Fruit fly (Drosophila melanogaster) whole organism, embryonic: Measurements from ENCODE around the gene Jon99Fii.

Source experiments
- Asciz ChIP-seq: fragments of 200-800 bp; sonication (Bioruptor generic); optimal IDR thresholded peaks from 2 replicates; lab custom pipeline; 2017; ENCODE audit warnings: missing biosample characterization, mild to moderate bottlenecking, missing genetic modification characterization, missing genetic modification reagents
- Awh ChIP-seq: fragments of 200-800 bp; sonication (Bioruptor generic); IDR thresholded peaks from 2 replicates; pipeline ENCODE4, ENCODE4 v1.3.6; 2022; ENCODE audit warnings: missing biosample characterization, missing genetic modification characterization
- Bgb ChIP-seq: fragments of 200-800 bp; sonication (Bioruptor generic); IDR thresholded peaks from 2 replicates; pipeline ENCODE4 v1.3.6; 2022; ENCODE audit warnings: missing biosample characterization, missing genetic modification characterization; ENCODE audit not compliant: partially characterized antibody
- CG10959 ChIP-seq: fragments of 200-800 bp; sonication (Bioruptor generic); IDR thresholded peaks from 2 replicates; pipeline ENCODE4 v1.3.6; 2022; ENCODE audit warnings: missing biosample characterization, missing genetic modification characterization
- CG11696 ChIP-seq: fragments of 200-800 bp; sonication (Bioruptor generic); IDR thresholded peaks from 2 replicates; pipeline ENCODE4 v1.3.6; 2022; ENCODE audit warnings: missing biosample characterization, missing genetic modification characterization
- CG11723 ChIP-seq: fragments of 200-800 bp; sonication (Bioruptor generic); optimal IDR thresholded peaks from 2 replicates; lab custom pipeline; 2017; ENCODE audit warnings: missing biosample characterization, mild to moderate bottlenecking, missing genetic modification characterization
- CG12391 ChIP-seq: fragments of 200-800 bp; sonication (Bioruptor generic); optimal IDR thresholded peaks from 3 replicates; lab custom pipeline; 2018; ENCODE audit warnings: missing biosample characterization, mild to moderate bottlenecking, missing genetic modification characterization, moderate library complexity
- CG14965 ChIP-seq: fragments of 200-800 bp; sonication (Bioruptor generic); optimal IDR thresholded peaks from 2 replicates; lab custom pipeline; 2016; ENCODE audit warnings: missing biosample characterization, missing genetic modification characterization, borderline replicate concordance
- CG15269 ChIP-seq: fragments of 200-800 bp; sonication (Bioruptor generic); optimal IDR thresholded peaks from 2 replicates; lab custom pipeline; 2018; ENCODE audit warnings: missing biosample characterization, mild to moderate bottlenecking, missing genetic modification characterization, moderate library complexity
- CG16813 ChIP-seq: fragments of 200-800 bp; sonication (Bioruptor generic); IDR thresholded peaks from 3 replicates; pipeline ENCODE4 v1.3.6; 2022; ENCODE audit warnings: missing biosample characterization, missing genetic modification characterization; ENCODE audit not compliant: partially characterized antibody
- CG17802 ChIP-seq: fragments of 200-800 bp; sonication (Bioruptor generic); optimal IDR thresholded peaks from 2 replicates; lab custom pipeline; 2018; ENCODE audit warnings: missing biosample characterization, mild to moderate bottlenecking, missing genetic modification characterization, moderate library complexity
- CG1792 ChIP-seq: fragments of 200-800 bp; sonication (Bioruptor generic); optimal IDR thresholded peaks from 2 replicates; lab custom pipeline; 2016; ENCODE audit warnings: missing biosample characterization, missing genetic modification characterization
- CG18011 ChIP-seq: fragments of 200-800 bp; sonication (Bioruptor generic); optimal IDR thresholded peaks from 2 replicates; lab custom pipeline; 2017; ENCODE audit warnings: missing biosample characterization, missing genetic modification characterization, mild to moderate bottlenecking, moderate library complexity, missing genotype
- CG32767 ChIP-seq: fragments of 200-800 bp; sonication (Bioruptor generic); IDR thresholded peaks from 2 replicates; pipeline ENCODE4 v1.3.6; 2022; ENCODE audit warnings: missing biosample characterization, missing genetic modification characterization
- CG4854 ChIP-seq: fragments of 200-800 bp; sonication (Bioruptor generic); optimal IDR thresholded peaks from 2 replicates; lab custom pipeline; 2016; ENCODE audit warnings: missing biosample characterization, missing genetic modification characterization, inconsistent platforms
- CG6689 ChIP-seq: fragments of 200-800 bp; sonication (Bioruptor generic); IDR thresholded peaks from 2 replicates; pipeline ENCODE4 v1.3.6; 2022; ENCODE audit warnings: missing biosample characterization, missing genetic modification characterization
- CG7372 ChIP-seq: fragments of 200-800 bp; sonication (Bioruptor generic); IDR thresholded peaks from 2 replicates; pipeline ENCODE4 v1.3.6; 2022; ENCODE audit warnings: missing biosample characterization, missing genetic modification characterization
- CG9727 ChIP-seq: fragments of 200-800 bp; sonication (Bioruptor generic); optimal IDR thresholded peaks from 3 replicates; lab custom pipeline; 2017; ENCODE audit warnings: missing biosample characterization, mild to moderate bottlenecking, missing genetic modification characterization
- CrebB ChIP-seq: fragments of 200-800 bp; sonication (Bioruptor generic); optimal IDR thresholded peaks from 3 replicates; lab custom pipeline; 2018; ENCODE audit warnings: missing biosample characterization, mild to moderate bottlenecking, missing genetic modification characterization
- Deaf1 ChIP-seq: fragments of 200-800 bp; optimal IDR thresholded peaks from 3 replicates; lab custom pipeline; 2019; ENCODE audit warnings: missing biosample characterization, mild to moderate bottlenecking, missing genetic modification characterization, moderate library complexity
- Dip3 ChIP-seq: fragments of 200-800 bp; sonication (Bioruptor generic); optimal IDR thresholded peaks from 3 replicates; lab custom pipeline; 2016; ENCODE audit warnings: missing biosample characterization, missing genetic modification characterization
- Doc3 ChIP-seq: fragments of 200-800 bp; sonication (Bioruptor generic); IDR thresholded peaks from 3 replicates; pipeline ENCODE4 v1.3.6; 2022; ENCODE audit warnings: missing biosample characterization, missing genetic modification characterization; ENCODE audit not compliant: partially characterized antibody
- Drgx ChIP-seq: fragments of 200-800 bp; sonication (Bioruptor generic); IDR thresholded peaks from 2 replicates; pipeline ENCODE4 v1.3.6; 2022; ENCODE audit warnings: missing biosample characterization, missing genetic modification characterization
- Elba2 ChIP-seq: fragments of 200-800 bp; sonication (Bioruptor generic); optimal IDR thresholded peaks from 3 replicates; lab custom pipeline; 2016; ENCODE audit warnings: missing biosample characterization, missing genetic modification characterization
- Ets97D ChIP-seq: fragments of 200-800 bp; sonication (Bioruptor generic); optimal IDR thresholded peaks from 3 replicates; lab custom pipeline; 2016; ENCODE audit warnings: missing biosample characterization, missing genetic modification characterization
- Gug ChIP-seq: fragments of 200-800 bp; sonication (Bioruptor generic); IDR thresholded peaks from 4 replicates; pipeline ENCODE4 v1.3.6; 2022; ENCODE audit warnings: missing biosample characterization, missing genetic modification characterization
- HLH3B ChIP-seq: fragments of 200-800 bp; sonication (Bioruptor generic); IDR thresholded peaks from 2 replicates; pipeline ENCODE4 v1.3.6; 2022; ENCODE audit warnings: missing biosample characterization, missing genetic modification characterization
- Med ChIP-seq: fragments of 200-800 bp; sonication (Bioruptor generic); peaks from one replicate; lab custom pipeline; 2016; ENCODE audit warnings: missing biosample characterization, missing genetic modification characterization, mild to moderate bottlenecking, inconsistent platforms, moderate library complexity
- Mrtf ChIP-seq: fragments of 200-800 bp; sonication (Bioruptor generic); IDR thresholded peaks from 3 replicates; pipeline ENCODE4 v1.3.6; 2022; ENCODE audit warnings: missing biosample characterization, missing genetic modification characterization
- NC2α ChIP-seq: fragments of 200-800 bp; sonication (Bioruptor generic); optimal IDR thresholded peaks from 2 replicates; lab custom pipeline; 2016; ENCODE audit warnings: missing biosample characterization, missing genetic modification characterization
- Opbp ChIP-seq: fragments of 200-800 bp; sonication (Bioruptor generic); IDR thresholded peaks from 3 replicates; pipeline ENCODE4 v1.3.6; 2022; ENCODE audit warnings: missing biosample characterization, missing genetic modification characterization; ENCODE audit not compliant: partially characterized antibody
- Rfx ChIP-seq: fragments of 200-800 bp; sonication (Bioruptor generic); IDR thresholded peaks from 2 replicates; pipeline ENCODE4 v1.3.6; 2022; ENCODE audit warnings: missing biosample characterization, missing genetic modification characterization
- Sox102F ChIP-seq: fragments of 200-800 bp; sonication (Bioruptor generic); optimal IDR thresholded peaks from 2 replicates; lab custom pipeline; 2018; ENCODE audit warnings: missing biosample characterization, mild to moderate bottlenecking, missing genetic modification characterization, moderate library complexity
- Tbp ChIP-seq: fragments of >200 bp; optimal IDR thresholded peaks from 2 replicates; lab custom pipeline; 2018; ENCODE audit warnings: missing biosample characterization, missing genetic modification characterization
- Trl ChIP-seq, 3 experiments: fragments of >200 bp in 2 of 3; fragments of 200-800 bp in 1 of 3; sonication (Bioruptor generic) in 1 of 3; optimal IDR thresholded peaks; 2 replicates in 1 of 3; 3 replicates in 2 of 3; lab custom pipeline; 2016 to 2017; ENCODE audit warnings: missing biosample characterization in 1 of 3, missing genetic modification characterization in 1 of 3
- ab ChIP-seq: fragments of 200-800 bp; sonication (Bioruptor generic); optimal IDR thresholded peaks from 2 replicates; lab custom pipeline; 2016; ENCODE audit warnings: missing biosample characterization, missing genetic modification characterization
- bowl ChIP-seq: fragments of 200-800 bp; sonication (Bioruptor generic); IDR thresholded peaks from 2 replicates; pipeline ENCODE4 v1.3.6; 2022; ENCODE audit warnings: missing biosample characterization, missing genetic modification characterization
- cas ChIP-seq: fragments of 200-800 bp; sonication (Bioruptor generic); IDR thresholded peaks from 2 replicates; pipeline ENCODE4 v1.3.6; 2022; ENCODE audit warnings: missing biosample characterization, missing genetic modification characterization
- croc ChIP-seq: fragments of 200-800 bp; sonication (Bioruptor generic); conservative IDR thresholded peaks from 3 replicates; pipeline ENCODE4 v1.3.6; 2022; ENCODE audit warnings: missing biosample characterization, missing genetic modification characterization
- dpn ChIP-seq, 2 experiments: fragments of 200-800 bp; sonication (Bioruptor generic); optimal IDR thresholded peaks; 3 replicates each; lab custom pipeline; 2016; ENCODE audit warnings: missing biosample characterization in 2 of 2, missing genetic modification characterization in 2 of 2
- hth ChIP-seq: fragments of >200 bp; optimal IDR thresholded peaks from 2 replicates; lab custom pipeline; 2017; ENCODE audit warnings: inconsistent platforms
- insv ChIP-seq, 2 experiments: fragments of 200-800 bp; sonication (Bioruptor generic); optimal IDR thresholded peaks; 3 replicates each; lab custom pipeline; 2016 to 2018; ENCODE audit warnings: missing biosample characterization in 2 of 2, missing genetic modification characterization in 2 of 2
- pita ChIP-seq: fragments of 200-800 bp; sonication (Bioruptor generic); optimal IDR thresholded peaks from 2 replicates; lab custom pipeline; 2017; ENCODE audit warnings: missing biosample characterization, mild to moderate bottlenecking, missing genetic modification characterization
- rib ChIP-seq: fragments of 200-800 bp; sonication (Bioruptor generic); IDR thresholded peaks from 2 replicates; pipeline ENCODE4 v1.3.6; 2022; ENCODE audit warnings: missing biosample characterization, missing genetic modification characterization
- ro ChIP-seq: fragments of 200-800 bp; sonication (Bioruptor generic); IDR thresholded peaks from 2 replicates; pipeline ENCODE4 v1.3.6; 2022; ENCODE audit warnings: missing biosample characterization, missing genetic modification characterization
- row ChIP-seq: fragments of 200-800 bp; sonication (Bioruptor generic); IDR thresholded peaks from 3 replicates; pipeline ENCODE4 v1.3.6; 2022; ENCODE audit warnings: missing biosample characterization, missing genetic modification characterization
- sd ChIP-seq: fragments of 200-800 bp; sonication (Bioruptor generic); optimal IDR thresholded peaks from 3 replicates; lab custom pipeline; 2018; ENCODE audit warnings: missing biosample characterization, mild to moderate bottlenecking, missing genetic modification characterization, moderate library complexity
- sisA ChIP-seq: fragments of 200-800 bp; sonication (Bioruptor generic); IDR thresholded peaks from 2 replicates; pipeline ENCODE4 v1.3.6; 2022; ENCODE audit warnings: missing biosample characterization, missing genetic modification characterization
- sob ChIP-seq: fragments of 200-800 bp; sonication (Bioruptor generic); IDR thresholded peaks from 2 replicates; pipeline ENCODE4 v1.3.6; 2022; ENCODE audit warnings: missing biosample characterization, missing genetic modification characterization
- tgo ChIP-seq: fragments of 200-800 bp; sonication (Bioruptor generic); IDR thresholded peaks from 3 replicates; pipeline ENCODE4 v1.3.6; 2022; ENCODE audit warnings: missing biosample characterization, missing genetic modification characterization
- tio ChIP-seq: fragments of 200-800 bp; sonication (Bioruptor generic); optimal IDR thresholded peaks from 2 replicates; lab custom pipeline; 2017; ENCODE audit warnings: missing biosample characterization, missing genetic modification characterization, inconsistent platforms
- wor ChIP-seq: fragments of 200-800 bp; sonication (Bioruptor generic); IDR thresholded peaks from 2 replicates; pipeline ENCODE4 v1.3.6; 2022; ENCODE audit warnings: missing biosample characterization, missing genetic modification characterization

Gene Jon99Fii

dm6 chr3R:30536432-30536831 lies 48.7 kb upstream of the Jon99Fii start (continued):
- TF ChIP-seq CG16813 (GFP tag; lab: Robert Waterston, UW): no peak
- no peak for TF ChIP-seq CG4854 (GFP tag; lab: Kevin White, UChicago)
- TF ChIP-seq Awh: no peak
- TF ChIP-seq rib (GFP tag; lab: Robert Waterston, UW): no peak
- no peak for TF ChIP-seq cas (GFP tag; lab: Robert Waterston, UW)
- TF ChIP-seq croc (GFP tag; lab: Robert Waterston, UW): no peak
- no peak for TF ChIP-seq Mrtf (GFP tag; lab: Robert Waterston, UW)
- no peak for TF ChIP-seq Ets97D (GFP tag; lab: Kevin White, UChicago)
- TF ChIP-seq Gug (GFP tag; lab: Robert Waterston, UW): 0 out of 4 replicates have a peak, but pooled peaks have one; percentile 11
- TF ChIP-seq Med (GFP tag; lab: Kevin White, UChicago): peak; percentile 17
- TF ChIP-seq Dip3 (GFP tag; lab: Kevin White, UChicago): peak; percentile 5
- TF ChIP-seq CG15269: peak; percentile 43
- TF ChIP-seq pita: no peak
- no peak for TF ChIP-seq HLH3B (GFP tag; lab: Robert Waterston, UW)
- TF ChIP-seq bowl (GFP tag; lab: Robert Waterston, UW): no peak
- TF ChIP-seq Doc3 (GFP tag; lab: Robert Waterston, UW): no peak
- TF ChIP-seq NC2α: no peak
- TF ChIP-seq Elba2 (GFP tag; lab: Kevin White, UChicago): no peak
- no peak for TF ChIP-seq Drgx (GFP tag; lab: Robert Waterston, UW)
- no peak for TF ChIP-seq Opbp (GFP tag; lab: Robert Waterston, UW)
- no peak for TF ChIP-seq CrebB (tag; lab: Kevin White, UChicago)
- no peak for TF ChIP-seq Tbp (GFP tag; lab: Kevin White, UChicago)
- peak; percentile 28 for TF ChIP-seq Sox102F (GFP tag; lab: Kevin White, UChicago)
- TF ChIP-seq sob (GFP tag; lab: Robert Waterston, UW): no peak
- no peak for TF ChIP-seq CG7372 (GFP tag; lab: Robert Waterston, UW)
- no peak for TF ChIP-seq CG6689 (GFP tag; lab: Robert Waterston, UW)
- no peak for TF ChIP-seq CG11723 (GFP tag; lab: Kevin White, UChicago)
- TF ChIP-seq tgo (GFP tag; lab: Robert Waterston, UW): peak; percentile 27; the same call in 2 of the 3 replicates
- no peak for TF ChIP-seq Bgb
- no peak for TF ChIP-seq ab (GFP tag; lab: Kevin White, UChicago)
- no peak for TF ChIP-seq CG10959 (GFP tag; lab: Robert Waterston, UW)
- TF ChIP-seq CG9727 (GFP tag; lab: Kevin White, UChicago): no peak
- no peak for TF ChIP-seq Asciz (GFP tag; lab: Kevin White, UChicago)
- TF ChIP-seq dpn (GFP tag; optimal IDR thresholded peaks at IDR 0.05; lab: Kevin White, UChicago): peak in 1 of 2 experiments; percentile 7
- no peak for TF ChIP-seq sd (tag; lab: Kevin White, UChicago)
- TF ChIP-seq insv (GFP tag; optimal IDR thresholded peaks at IDR 0.05; lab: Kevin White, UChicago): no peak
- TF ChIP-seq Trl (optimal IDR thresholded peaks at IDR 0.05; lab: Kevin White, UChicago): no peak
- TF ChIP-seq Trl (GFP tag; optimal IDR thresholded peaks at IDR 0.05; lab: Kevin White, UChicago): no peak
- no peak for TF ChIP-seq CG14965 (GFP tag; lab: Kevin White, UChicago)
- TF ChIP-seq hth: no peak
- TF ChIP-seq CG1792 (GFP tag; lab: Kevin White, UChicago): no peak
- no peak for TF ChIP-seq wor
- no peak for TF ChIP-seq CG11696 (GFP tag; lab: Robert Waterston, UW)
- no peak for TF ChIP-seq sisA (GFP tag; lab: Robert Waterston, UW)
- peak; percentile 57; the same call in 1 of the 2 replicates for TF ChIP-seq Rfx (GFP tag; lab: Robert Waterston, UW)
- TF ChIP-seq CG12391 (tag; lab: Kevin White, UChicago): peak; percentile 19
- TF ChIP-seq CG17802 (tag; lab: Kevin White, UChicago): no peak
- no peak for TF ChIP-seq CG18011
- TF ChIP-seq tio (GFP tag; lab: Kevin White, UChicago): no peak
- TF ChIP-seq row (GFP tag; lab: Robert Waterston, UW): peak; percentile 65; the same call in 2 of the 3 replicates
- TF ChIP-seq ro (GFP tag; lab: Robert Waterston, UW): no peak
- no peak for TF ChIP-seq Deaf1
- 0 out of 2 replicates have a peak, but pooled peaks have one; percentile 19 for TF ChIP-seq CG32767 (GFP tag; lab: Robert Waterston, UW)
